Worm (Caenorhabditis elegans) whole organism, midembryonic: Measurements from ENCODE around the gene F38B7.2.

Experiments used
- T22C8.4 ChIP-seq: fragments of 200-800 bp; sonication (Bioruptor generic); IDR thresholded peaks from 2 replicates; pipeline ENCODE4 v1.3.6; 2022; ENCODE audit warnings: missing genetic modification characterization, missing compliant biosample characterization
- cog-1 ChIP-seq: sonication (generic microtip); optimal IDR thresholded peaks from 2 replicates; lab custom pipeline; 2016; ENCODE audit warnings: missing genetic modification characterization, missing compliant biosample characterization
- flt-1 ChIP-seq: fragments of 200-800 bp; sonication (Bioruptor generic); IDR thresholded peaks from 2 replicates; pipeline ENCODE4 v1.3.6; 2022; ENCODE audit warnings: missing genetic modification characterization, missing compliant biosample characterization
- klf-2 ChIP-seq: fragments of 200-800 bp; sonication (Bioruptor generic); conservative IDR thresholded peaks from 2 replicates; pipeline ENCODE4 v1.3.6; 2022; ENCODE audit warnings: missing genetic modification reagents, missing genetic modification characterization, missing compliant biosample characterization
- med-1 ChIP-seq: sonication (generic microtip); optimal IDR thresholded peaks from 2 replicates; lab custom pipeline; 2017; ENCODE audit warnings: missing genetic modification characterization, mild to moderate bottlenecking, missing compliant biosample characterization, antibody characterized with exemption, missing genetic modification reagents; ENCODE audit not compliant: insufficient read depth
- ref-1 ChIP-seq: fragments of 200-800 bp; sonication (Bioruptor generic); conservative IDR thresholded peaks from 2 replicates; pipeline ENCODE4 v1.3.6; 2022; ENCODE audit warnings: missing genetic modification reagents, missing genetic modification characterization, missing compliant biosample characterization
- tab-1 ChIP-seq: fragments of 200-800 bp; sonication (Bioruptor generic); IDR thresholded peaks from 2 replicates; pipeline ENCODE4 v1.3.6; 2022; ENCODE audit warnings: missing genetic modification characterization, missing compliant biosample characterization
- ztf-23 ChIP-seq: fragments of 200-800 bp; sonication (Bioruptor generic); IDR thresholded peaks from 2 replicates; pipeline ENCODE4 v1.3.6; 2022; ENCODE audit warnings: missing genetic modification reagents, missing genetic modification characterization, missing compliant biosample characterization
- ztf-29 ChIP-seq: fragments of 200-800 bp; sonication (Bioruptor generic); IDR thresholded peaks from 2 replicates; pipeline ENCODE4 v1.3.6; 2022; ENCODE audit warnings: missing genetic modification reagents, missing genetic modification characterization, missing compliant biosample characterization

The F38B7.2 gene

DNA sequence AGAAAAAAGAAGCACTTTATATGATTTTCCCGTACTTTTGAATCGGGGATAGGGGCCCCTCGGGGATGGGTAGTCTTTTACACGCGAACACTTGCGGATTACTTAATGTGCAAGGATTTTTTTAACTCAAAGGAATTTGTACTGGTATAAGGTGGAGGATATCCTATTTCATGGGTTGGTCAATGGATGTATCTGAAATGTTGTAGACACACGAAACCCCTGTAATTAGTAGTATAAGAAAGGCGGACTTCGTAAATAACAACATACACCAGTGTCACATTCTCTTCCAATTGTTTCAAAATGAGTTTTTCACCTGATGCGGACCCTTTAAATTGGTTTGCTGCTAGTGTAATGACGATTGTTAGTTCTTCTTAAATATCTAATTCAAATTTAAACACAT, 49.7 kb downstream of the F38B7.2 start, which contains the start of gene srx-80:
Gene srx-80, plus strand, starts transcription at position 301 of the 400 bp plus-strand sequence.
- TF ChIP-seq ref-1 (no peak), cog-1 (tag; lab: Kevin White, UChicago) (no peak), tab-1 (GFP tag; lab: Robert Waterston, UW) (no peak), klf-2 (no peak), ztf-23 (no peak), med-1 (GFP tag; lab: Kevin White, UChicago) (no peak), ztf-29 (GFP tag; lab: Robert Waterston, UW) (no peak), flt-1 (no peak), T22C8.4 (no peak)

DNA sequence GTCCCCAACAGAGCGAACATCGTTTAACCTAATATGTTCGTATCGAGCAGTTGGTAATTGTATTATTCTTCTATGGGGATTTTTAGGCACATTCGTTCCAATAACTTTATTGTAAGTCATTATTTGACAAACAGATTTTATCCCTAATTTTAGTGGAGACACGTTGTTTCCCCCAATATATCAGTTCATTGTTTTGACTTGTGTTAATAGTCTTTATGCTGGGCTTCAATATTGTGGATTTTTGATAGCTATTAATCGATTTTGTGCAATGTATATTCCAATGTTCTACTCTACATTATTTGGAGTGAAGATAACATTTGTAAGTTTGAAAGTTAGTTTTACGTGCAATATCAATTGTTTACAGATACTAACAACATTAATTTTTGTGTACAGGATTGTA, 50.1 kb downstream of the F38B7.2 start:
- TF ChIP-seq ztf-23 = no peak
- TF ChIP-seq tab-1 (GFP tag; lab: Robert Waterston, UW) = no peak
- TF ChIP-seq ztf-29 (GFP tag; lab: Robert Waterston, UW) = no peak
- TF ChIP-seq ref-1 = no peak
- no peak for TF ChIP-seq klf-2
- TF ChIP-seq T22C8.4 = no peak
- no peak for TF ChIP-seq cog-1 (tag; lab: Kevin White, UChicago)
